Worm (Caenorhabditis elegans) whole organism, L3 larva: ENCODE data around the gene clec-66.

Experiments
- aly-2 ChIP-seq: fragments of 150-350 bp; optimal IDR thresholded peaks from 2 replicates; lab custom pipeline; 2014; ENCODE audit warnings: missing biosample characterization, missing genetic modification characterization
- ceh-16 ChIP-seq: sonication (generic microtip); optimal IDR thresholded peaks from 2 replicates; lab custom pipeline; 2017; ENCODE audit warnings: missing biosample characterization, missing genetic modification characterization
- elt-3 ChIP-seq, 3 experiments: fragments of 150-350 bp in 1 of 3; sonication (generic microtip) in 2 of 3; optimal IDR thresholded peaks; 2 replicates in 2 of 3; 4 replicates in 1 of 3; lab custom pipeline; 2014 to 2017; ENCODE audit warnings: missing biosample characterization in 3 of 3, missing genetic modification characterization in 3 of 3
- nhr-237 ChIP-seq: fragments of 150-350 bp; optimal IDR thresholded peaks from 2 replicates; lab custom pipeline; 2014; ENCODE audit warnings: missing biosample characterization, missing genetic modification characterization
- nhr-77 ChIP-seq: fragments of 150-350 bp; optimal IDR thresholded peaks from 2 replicates; lab custom pipeline; 2014; ENCODE audit warnings: missing biosample characterization, missing genetic modification characterization
- pqm-1 ChIP-seq: fragments of 150-350 bp; optimal IDR thresholded peaks from 2 replicates; lab custom pipeline; 2017; ENCODE audit warnings: missing biosample characterization, missing genetic modification characterization, inconsistent platforms
- sea-2 ChIP-seq: fragments of 150-350 bp; sonication (generic microtip); optimal IDR thresholded peaks from 4 replicates; lab custom pipeline; 2014; ENCODE audit warnings: missing biosample characterization, missing genetic modification reagents, missing genetic modification characterization
- skn-1 ChIP-seq: fragments of 150-350 bp; optimal IDR thresholded peaks from 2 replicates; lab custom pipeline; 2014; ENCODE audit warnings: missing biosample characterization, missing genetic modification characterization
- tbx-2 ChIP-seq: sonication (generic microtip); optimal IDR thresholded peaks from 2 replicates; lab custom pipeline; 2016; ENCODE audit warnings: mild to moderate bottlenecking, missing genetic modification characterization, missing compliant biosample characterization
- unc-39 ChIP-seq: sonication (generic microtip); optimal IDR thresholded peaks from 4 replicates; lab custom pipeline; 2017; ENCODE audit warnings: missing biosample characterization, missing genetic modification characterization

DNA sequence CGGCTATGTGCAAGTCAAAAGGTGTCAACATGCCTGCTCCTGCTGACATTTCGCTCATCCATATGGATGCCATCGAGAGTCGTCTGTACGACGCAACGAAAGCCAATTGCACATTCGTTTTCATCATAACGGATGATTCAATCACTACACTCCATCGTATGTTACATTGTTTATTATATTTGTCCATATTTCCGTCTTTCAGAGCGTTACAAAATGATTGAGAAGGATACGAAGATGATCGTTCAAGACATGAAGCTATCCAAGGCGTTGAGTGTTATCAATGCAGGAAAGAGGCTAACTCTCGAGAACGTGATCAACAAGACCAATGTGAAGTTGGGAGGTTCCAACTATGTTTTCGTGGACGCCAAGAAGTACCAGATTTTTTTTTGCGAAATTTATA is 17.3 kb downstream of the clec-66 start:
- TF ChIP-seq tbx-2 (no peak), skn-1 (tag; lab: Kevin White, UChicago) (no peak), sea-2 (GFP tag; lab: Kevin White, UChicago) (no peak), nhr-237 (tag; lab: Kevin White, UChicago) (no peak), aly-2 (tag; lab: Kevin White, UChicago) (no peak), pqm-1 (tag; lab: Kevin White, UChicago) (no peak), unc-39 (tag; lab: Kevin White, UChicago) (no peak), ceh-16 (tag; lab: Kevin White, UChicago) (no peak), nhr-77 (tag; lab: Kevin White, UChicago) (no peak), elt-3 (tag; optimal IDR thresholded peaks at IDR 0.05; lab: Kevin White, UChicago) (no peak)
